Worm (Caenorhabditis elegans) whole organism, L4/young adult: Measurements from ENCODE around the gene crb-1.

Source experiments
- W03F9.2 ChIP-seq: fragments of 150-350 bp; optimal IDR thresholded peaks from 2 replicates; lab custom pipeline; 2014; ENCODE audit warnings: missing biosample characterization, missing genetic modification characterization
- dao-5 ChIP-seq: sonication (generic microtip); optimal IDR thresholded peaks from 2 replicates; lab custom pipeline; 2016; ENCODE audit warnings: missing genotype, missing genetic modification characterization, moderate library complexity, missing compliant biosample characterization
- him-1 ChIP-seq: sonication (generic microtip); optimal IDR thresholded peaks from 2 replicates; lab custom pipeline; 2016; ENCODE audit warnings: missing genotype, missing genetic modification reagents, missing genetic modification characterization, missing compliant biosample characterization

Gene crb-1

DNA sequence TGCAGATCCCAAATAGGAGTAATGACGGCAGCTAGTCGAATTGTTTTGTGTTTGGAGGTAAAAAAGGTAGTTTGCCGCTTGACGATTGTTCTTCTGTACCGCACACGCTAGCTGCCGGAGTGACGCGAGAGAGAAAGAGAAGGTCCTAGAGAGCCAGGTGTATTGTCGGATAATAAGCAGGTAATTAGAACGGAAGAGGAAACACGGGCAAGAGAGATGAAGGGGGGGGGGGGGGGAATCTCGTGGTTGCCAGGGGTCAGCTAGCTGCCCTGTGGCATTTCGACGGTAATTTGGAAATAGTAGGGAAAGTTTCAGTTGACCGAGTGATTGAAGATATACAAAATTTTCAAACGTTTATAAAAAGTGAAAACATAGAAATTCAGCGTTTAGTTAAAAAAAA lies at the start of gene crb-1:
crb-1 (minus strand) TSS at position 147 of the 400 bp plus-strand sequence.
- TF ChIP-seq him-1 (tag; lab: Kevin White, UChicago): no peak
- no peak for TF ChIP-seq dao-5 (tag; lab: Kevin White, UChicago)
- no peak for TF ChIP-seq W03F9.2 (tag; lab: Kevin White, UChicago)

DNA sequence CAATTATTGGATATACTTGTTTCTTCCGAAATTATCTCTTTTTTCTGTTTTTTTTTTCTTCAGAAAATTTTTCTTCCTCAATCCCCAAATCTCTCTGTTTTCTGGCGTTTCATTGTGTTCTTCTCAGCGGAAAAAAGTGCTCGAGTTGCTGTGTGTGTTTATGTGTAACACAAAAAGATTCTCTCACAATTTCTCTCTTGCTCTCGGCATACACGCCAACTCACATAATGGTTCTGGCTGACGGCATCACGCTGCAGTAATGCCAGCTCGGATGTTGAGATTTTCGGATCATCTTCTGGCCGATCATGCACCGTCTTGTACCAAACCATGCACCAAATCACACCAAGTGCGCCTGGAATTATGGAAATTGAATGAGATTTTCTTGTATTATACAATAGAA lies 48.1 kb upstream of the crb-1 start:
- no peak for TF ChIP-seq him-1 (tag; lab: Kevin White, UChicago)
- no peak for TF ChIP-seq dao-5 (tag; lab: Kevin White, UChicago)
- TF ChIP-seq W03F9.2 (tag; lab: Kevin White, UChicago): no peak

- TF ChIP-seq W03F9.2 (tag; lab: Kevin White, UChicago) (no peak), him-1 (tag; lab: Kevin White, UChicago) (no peak)
Measured at ce11 chrX:17458887-17459286, 45.1 kb upstream of the crb-1 start, which contains the start of gene mlc-1. Gene mlc-1 (plus strand): TSS chrX:17459210.

ce11 chrX:17456536-17457165 lies 42.8 kb upstream of the crb-1 start, which contains the start of gene mlc-2:
Gene mlc-2 (minus strand): TSS chrX:17456586.
- TF ChIP-seq dao-5 (tag; lab: Kevin White, UChicago): no peak
- no peak for TF ChIP-seq him-1 (tag; lab: Kevin White, UChicago)
- TF ChIP-seq W03F9.2 (tag; lab: Kevin White, UChicago): no peak

- TF ChIP-seq him-1 (tag; lab: Kevin White, UChicago): no peak
- peak; percentile 57 for TF ChIP-seq W03F9.2 (tag; lab: Kevin White, UChicago)
- TF ChIP-seq dao-5 (tag; lab: Kevin White, UChicago): no peak
Measured at ce11 chrX:17451410-17451809, 37.6 kb upstream of the crb-1 start, which contains the start of gene C36E6.2. Gene C36E6.2 (plus strand): TSS chrX:17451670.

ce11 chrX:17438386-17438785 lies 24.6 kb upstream of the crb-1 start, which contains the start of gene C36E6.8:
Gene C36E6.8 (plus strand): TSS chrX:17438686.
- TF ChIP-seq him-1 (tag; lab: Kevin White, UChicago) (no peak), W03F9.2 (tag; lab: Kevin White, UChicago) (no peak), dao-5 (tag; lab: Kevin White, UChicago) (no peak)

ce11 chrX:17434234-17434633 lies 20.4 kb upstream of the crb-1 start, which contains the start of gene fubl-3:
Gene fubl-3 (plus strand): TSS chrX:17434445.
- TF ChIP-seq W03F9.2 (tag; lab: Kevin White, UChicago): no peak
- no peak for TF ChIP-seq him-1 (tag; lab: Kevin White, UChicago)
- no peak for TF ChIP-seq dao-5 (tag; lab: Kevin White, UChicago)

DNA sequence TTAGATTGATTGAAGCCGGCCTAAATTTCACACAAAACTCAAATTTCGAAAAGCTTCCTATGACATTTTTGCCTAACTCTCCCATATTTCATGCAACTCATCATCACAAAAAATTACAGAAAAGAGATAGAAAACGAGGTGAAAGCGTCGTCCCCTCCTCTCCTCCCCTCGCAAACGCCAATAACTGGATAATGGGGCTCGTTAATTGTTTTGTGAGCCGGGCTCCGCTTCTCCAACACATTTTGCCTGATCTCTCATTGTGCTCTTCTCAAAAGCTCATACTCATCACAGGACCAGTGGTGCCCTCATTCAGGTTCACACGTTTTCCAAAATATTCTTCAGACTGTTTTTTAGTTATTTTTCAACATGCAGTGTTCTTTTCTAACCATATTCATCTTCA lies 15.0 kb upstream of the crb-1 start, which contains the start of gene pbo-6:
pbo-6 (plus strand) TSS at position 240 of the 400 bp plus-strand sequence.
- TF ChIP-seq him-1 (tag; lab: Kevin White, UChicago) (no peak), dao-5 (tag; lab: Kevin White, UChicago) (no peak), W03F9.2 (tag; lab: Kevin White, UChicago) (no peak)

DNA sequence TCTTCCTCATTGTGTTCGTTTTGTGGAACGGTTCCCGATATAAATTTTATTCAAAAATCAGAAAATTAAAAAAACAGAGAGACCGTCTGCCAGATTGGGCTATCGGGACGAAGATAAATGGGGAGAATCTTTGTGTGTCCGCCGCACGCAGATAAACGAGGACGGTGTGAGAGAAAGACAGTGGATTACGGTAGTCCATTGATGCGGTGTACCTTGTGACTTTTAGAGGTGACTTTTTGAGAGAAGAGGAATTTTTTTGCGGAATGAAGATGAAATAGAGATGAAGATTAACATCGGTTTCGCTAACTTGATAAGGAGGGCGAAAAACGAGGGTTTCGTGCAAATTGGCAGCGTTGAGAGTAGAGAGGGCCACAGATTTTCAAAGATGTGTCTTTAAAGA lies 14.0 kb upstream of the crb-1 start:
- TF ChIP-seq W03F9.2 (tag; lab: Kevin White, UChicago) (no peak), dao-5 (tag; lab: Kevin White, UChicago) (no peak), him-1 (tag; lab: Kevin White, UChicago) (no peak)

DNA sequence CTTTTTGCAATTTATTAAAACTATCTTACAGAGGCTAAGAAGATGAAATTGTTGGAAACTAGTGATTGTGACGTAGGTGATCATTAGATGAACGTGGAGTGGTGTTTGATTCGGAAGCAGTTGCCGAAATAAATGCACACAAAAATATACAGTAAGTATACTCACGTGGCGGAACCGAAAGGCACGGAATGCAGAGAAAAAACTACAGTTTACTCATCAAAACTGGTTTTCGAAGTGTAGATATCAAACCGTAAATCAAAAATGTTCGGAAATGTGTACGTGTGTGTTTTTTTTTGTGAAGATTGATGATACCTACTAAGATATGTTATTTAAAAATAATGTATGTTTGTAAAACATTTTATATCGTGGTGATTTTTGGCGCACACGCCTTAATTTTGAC lies 12.9 kb upstream of the crb-1 start:
- TF ChIP-seq him-1 (tag; lab: Kevin White, UChicago) (no peak), dao-5 (tag; lab: Kevin White, UChicago) (no peak), W03F9.2 (tag; lab: Kevin White, UChicago) (no peak)

ce11 chrX:17424595-17424913 lies 10.7 kb upstream of the crb-1 start:
- no peak for TF ChIP-seq him-1 (tag; lab: Kevin White, UChicago)
- no peak for TF ChIP-seq dao-5 (tag; lab: Kevin White, UChicago)
- no peak for TF ChIP-seq W03F9.2 (tag; lab: Kevin White, UChicago)

- no peak for TF ChIP-seq W03F9.2 (tag; lab: Kevin White, UChicago)
- TF ChIP-seq dao-5 (tag; lab: Kevin White, UChicago): no peak
- no peak for TF ChIP-seq him-1 (tag; lab: Kevin White, UChicago)
Measured at ce11 chrX:17423894-17424594, 10.2 kb upstream of the crb-1 start.

DNA sequence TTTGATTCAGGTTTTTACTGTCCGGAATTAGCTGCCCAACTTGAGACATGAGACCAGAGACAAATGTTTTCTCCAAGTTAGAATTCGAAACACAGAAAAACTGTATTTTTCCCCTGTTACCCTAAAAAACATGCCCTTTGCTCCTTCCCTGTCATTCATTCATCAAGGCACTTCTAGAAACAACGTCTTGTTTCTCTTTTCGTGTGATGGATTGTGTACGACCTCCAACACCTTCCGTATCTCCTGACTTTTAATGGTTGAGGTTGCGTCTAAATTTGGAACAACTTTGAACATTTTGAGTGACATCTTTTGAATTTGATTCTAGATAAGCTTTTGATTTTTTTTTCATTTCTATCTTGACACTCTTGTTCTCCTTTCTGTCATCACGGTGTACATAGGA lies 8.8 kb upstream of the crb-1 start:
- TF ChIP-seq dao-5 (tag; lab: Kevin White, UChicago): no peak
- no peak for TF ChIP-seq W03F9.2 (tag; lab: Kevin White, UChicago)
- TF ChIP-seq him-1 (tag; lab: Kevin White, UChicago): no peak
